Fruit fly (Drosophila melanogaster) whole organism, embryonic: ENCODE measurements around the gene Cpr30F.

Experiments
- CG11247 ChIP-seq: fragments of 200-800 bp; sonication (Bioruptor generic); IDR thresholded peaks from 2 replicates; pipeline ENCODE4 v1.3.6; 2022; ENCODE audit warnings: missing biosample characterization, missing genetic modification characterization
- CG11723 ChIP-seq: fragments of 200-800 bp; sonication (Bioruptor generic); optimal IDR thresholded peaks from 2 replicates; lab custom pipeline; 2017; ENCODE audit warnings: missing biosample characterization, mild to moderate bottlenecking, missing genetic modification characterization
- CG12219 ChIP-seq: fragments of 200-800 bp; sonication (Bioruptor generic); optimal IDR thresholded peaks from 3 replicates; lab custom pipeline; 2018; ENCODE audit warnings: missing biosample characterization, mild to moderate bottlenecking, missing genetic modification characterization
- CG12744 ChIP-seq: fragments of 200-800 bp; sonication (Bioruptor generic); optimal IDR thresholded peaks from 2 replicates; lab custom pipeline; 2016; ENCODE audit warnings: missing biosample characterization, missing genetic modification characterization
- CG13775 ChIP-seq: fragments of 200-800 bp; sonication (Bioruptor generic); optimal IDR thresholded peaks from 3 replicates; lab custom pipeline; 2017; ENCODE audit warnings: missing biosample characterization, mild to moderate bottlenecking, missing genetic modification characterization
- CG14050 ChIP-seq: fragments of 200-800 bp; sonication (Bioruptor generic); IDR thresholded peaks from 3 replicates; pipeline ENCODE4 v1.3.6; 2022; ENCODE audit warnings: missing biosample characterization, missing genetic modification characterization
- CG14667 ChIP-seq: fragments of 200-800 bp; sonication (Bioruptor generic); IDR thresholded peaks from 2 replicates; pipeline ENCODE4 v1.3.6; 2022; ENCODE audit warnings: missing biosample characterization, missing genetic modification characterization
- CG1529 ChIP-seq: fragments of 200-800 bp; sonication (Bioruptor generic); optimal IDR thresholded peaks from 3 replicates; lab custom pipeline; 2018; ENCODE audit warnings: missing biosample characterization, missing genetic modification characterization
- CG16813 ChIP-seq: fragments of 200-800 bp; sonication (Bioruptor generic); IDR thresholded peaks from 3 replicates; pipeline ENCODE4 v1.3.6; 2022; ENCODE audit warnings: missing biosample characterization, missing genetic modification characterization; ENCODE audit not compliant: partially characterized antibody
- CG17612 ChIP-seq: fragments of 200-800 bp; sonication (Bioruptor generic); IDR thresholded peaks from 2 replicates; pipeline ENCODE4 v1.3.6; 2022; ENCODE audit warnings: missing biosample characterization, missing genetic modification characterization
- CG18262 ChIP-seq: fragments of 200-800 bp; optimal IDR thresholded peaks from 3 replicates; lab custom pipeline; 2019; ENCODE audit warnings: missing biosample characterization, mild to moderate bottlenecking, missing genetic modification characterization, moderate library complexity
- CG30431 ChIP-seq: fragments of 200-800 bp; sonication (Bioruptor generic); optimal IDR thresholded peaks from 2 replicates; lab custom pipeline; 2017; ENCODE audit warnings: missing biosample characterization, missing genetic modification characterization
- CG32767 ChIP-seq: fragments of 200-800 bp; sonication (Bioruptor generic); IDR thresholded peaks from 2 replicates; pipeline ENCODE4 v1.3.6; 2022; ENCODE audit warnings: missing biosample characterization, missing genetic modification characterization
- CG43689 ChIP-seq: fragments of 200-800 bp; sonication (Bioruptor generic); IDR thresholded peaks from 2 replicates; pipeline ENCODE4 v1.3.6; 2022; ENCODE audit warnings: missing biosample characterization, missing genetic modification characterization
- CG7745 ChIP-seq: fragments of 200-800 bp; sonication (Bioruptor generic); optimal IDR thresholded peaks from 2 replicates; lab custom pipeline; 2018; ENCODE audit warnings: missing biosample characterization, mild to moderate bottlenecking, missing genetic modification characterization, moderate library complexity
- CG7987 ChIP-seq: fragments of 200-800 bp; sonication (Bioruptor generic); optimal IDR thresholded peaks from 2 replicates; lab custom pipeline; 2018; ENCODE audit warnings: missing biosample characterization, mild to moderate bottlenecking, missing genetic modification characterization, moderate library complexity
- CG9437 ChIP-seq: fragments of 200-800 bp; sonication (Bioruptor generic); optimal IDR thresholded peaks from 2 replicates; lab custom pipeline; 2018; ENCODE audit warnings: missing biosample characterization, mild to moderate bottlenecking, missing genetic modification characterization
- CG9932 ChIP-seq: fragments of 200-800 bp; sonication (Bioruptor generic); IDR thresholded peaks from 2 replicates; pipeline ENCODE4 v1.3.6; 2022; ENCODE audit warnings: missing biosample characterization, missing genetic modification characterization
- CoRest ChIP-seq: fragments of 200-800 bp; sonication (Bioruptor generic); optimal IDR thresholded peaks from 3 replicates; lab custom pipeline; 2018; ENCODE audit warnings: missing biosample characterization, mild to moderate bottlenecking, missing genetic modification characterization, moderate library complexity
- Dek ChIP-seq: fragments of 200-800 bp; sonication (Bioruptor generic); optimal IDR thresholded peaks from 3 replicates; lab custom pipeline; 2019; ENCODE audit warnings: missing biosample characterization, mild to moderate bottlenecking, missing genetic modification characterization, moderate library complexity
- Dref ChIP-seq: fragments of 200-800 bp; sonication (Bioruptor generic); IDR thresholded peaks from 2 replicates; pipeline ENCODE4 v1.3.6; 2022; ENCODE audit warnings: missing biosample characterization, missing genetic modification characterization
- H15 ChIP-seq: fragments of 200-800 bp; sonication (Bioruptor generic); IDR thresholded peaks from 3 replicates; pipeline ENCODE4 v1.3.6; 2022; ENCODE audit warnings: missing biosample characterization, missing genetic modification characterization
- Meics ChIP-seq: fragments of 200-800 bp; sonication (Bioruptor generic); optimal IDR thresholded peaks from 2 replicates; lab custom pipeline; 2017; ENCODE audit warnings: missing biosample characterization, mild to moderate bottlenecking, missing genetic modification characterization
- Neu2 ChIP-seq: fragments of 200-800 bp; sonication (Bioruptor generic); optimal IDR thresholded peaks from 3 replicates; lab custom pipeline; 2016; ENCODE audit warnings: missing biosample characterization, missing genetic modification characterization, borderline replicate concordance
- Oaz ChIP-seq: fragments of 200-800 bp; sonication (Bioruptor generic); IDR thresholded peaks from 2 replicates; pipeline ENCODE4 v1.3.6; 2022; ENCODE audit warnings: missing biosample characterization, missing genetic modification characterization
- Poxn ChIP-seq: fragments of 200-800 bp; sonication (Bioruptor generic); IDR thresholded peaks from 2 replicates; pipeline ENCODE4 v1.3.6; 2022; ENCODE audit warnings: missing biosample characterization, missing genetic modification characterization
- Sox100B ChIP-seq: fragments of 200-800 bp; sonication (Bioruptor generic); optimal IDR thresholded peaks from 3 replicates; lab custom pipeline; 2018; ENCODE audit warnings: missing biosample characterization, mild to moderate bottlenecking, missing genetic modification characterization
- ab ChIP-seq: fragments of 200-800 bp; sonication (Bioruptor generic); optimal IDR thresholded peaks from 2 replicates; lab custom pipeline; 2016; ENCODE audit warnings: missing biosample characterization, missing genetic modification characterization
- ap ChIP-seq: fragments of 200-800 bp; sonication (Bioruptor generic); IDR thresholded peaks from 2 replicates; pipeline ENCODE4 v1.3.6; 2022; ENCODE audit warnings: missing biosample characterization, missing genetic modification characterization
- chif ChIP-seq, 2 experiments: fragments of 200-800 bp; sonication (Bioruptor generic); optimal IDR thresholded peaks; 3 replicates each; lab custom pipeline; 2016; ENCODE audit warnings: missing biosample characterization in 2 of 2, missing genetic modification characterization in 2 of 2
- ci ChIP-seq: fragments of 200-800 bp; sonication (Bioruptor generic); IDR thresholded peaks from 3 replicates; pipeline ENCODE4 v1.3.6; 2022; ENCODE audit warnings: missing biosample characterization, missing genetic modification characterization
- crc ChIP-seq: fragments of 200-800 bp; sonication (Bioruptor generic); optimal IDR thresholded peaks from 2 replicates; lab custom pipeline; 2016; ENCODE audit warnings: missing biosample characterization, missing genetic modification characterization
- danr ChIP-seq: fragments of 200-800 bp; sonication (Bioruptor generic); IDR thresholded peaks from 2 replicates; pipeline ENCODE4 v1.3.6; 2022; ENCODE audit warnings: missing biosample characterization, missing genetic modification characterization
- en ChIP-seq: fragments of 200-800 bp; sonication (Bioruptor generic); optimal IDR thresholded peaks from 2 replicates; lab custom pipeline; 2016; ENCODE audit warnings: missing biosample characterization, missing genetic modification characterization
- gem ChIP-seq: fragments of 200-800 bp; sonication (Bioruptor generic); optimal IDR thresholded peaks from 2 replicates; lab custom pipeline; 2019; ENCODE audit warnings: missing biosample characterization, mild to moderate bottlenecking, missing genetic modification characterization, moderate library complexity
- gro ChIP-seq: fragments of 200-800 bp; sonication (Bioruptor generic); optimal IDR thresholded peaks from 2 replicates; lab custom pipeline; 2016; ENCODE audit warnings: missing biosample characterization, missing genetic modification characterization
- gsb ChIP-seq: fragments of 200-800 bp; sonication (Bioruptor generic); IDR thresholded peaks from 2 replicates; pipeline ENCODE4 v1.3.6; 2022; ENCODE audit warnings: missing biosample characterization, missing genetic modification characterization
- ham ChIP-seq: fragments of 200-800 bp; sonication (Bioruptor generic); IDR thresholded peaks from 2 replicates; pipeline ENCODE4 v1.3.6; 2022; ENCODE audit warnings: missing biosample characterization, missing genetic modification characterization
- hth ChIP-seq: fragments of >200 bp; optimal IDR thresholded peaks from 2 replicates; lab custom pipeline; 2017; ENCODE audit warnings: inconsistent platforms
- jigr1 ChIP-seq: fragments of 200-800 bp; sonication (Bioruptor generic); IDR thresholded peaks from 3 replicates; pipeline ENCODE4 v1.3.6; 2022; ENCODE audit warnings: missing biosample characterization, missing genetic modification characterization
- jing ChIP-seq: fragments of 200-800 bp; sonication (Bioruptor generic); optimal IDR thresholded peaks from 2 replicates; lab custom pipeline; 2018; ENCODE audit warnings: missing biosample characterization, mild to moderate bottlenecking, missing genetic modification characterization
- kni ChIP-seq: fragments of 200-800 bp; sonication (Bioruptor generic); optimal IDR thresholded peaks from 3 replicates; lab custom pipeline; 2017; ENCODE audit warnings: mild to moderate bottlenecking, missing biosample characterization, missing genetic modification reagents, missing genetic modification characterization
- luna ChIP-seq: fragments of 200-800 bp; sonication (Bioruptor generic); optimal IDR thresholded peaks from 2 replicates; lab custom pipeline; 2016; ENCODE audit warnings: missing biosample characterization, missing genetic modification characterization
- nau ChIP-seq: fragments of 200-800 bp; sonication (Bioruptor generic); optimal IDR thresholded peaks from 3 replicates; lab custom pipeline; 2017; ENCODE audit warnings: missing biosample characterization, mild to moderate bottlenecking, missing genetic modification characterization, missing genetic modification reagents
- onecut ChIP-seq: fragments of 200-800 bp; sonication (Bioruptor generic); IDR thresholded peaks from 2 replicates; pipeline ENCODE4 v1.3.6; 2022; ENCODE audit warnings: missing biosample characterization, missing genetic modification characterization
- sd ChIP-seq: fragments of 200-800 bp; sonication (Bioruptor generic); optimal IDR thresholded peaks from 3 replicates; lab custom pipeline; 2018; ENCODE audit warnings: missing biosample characterization, mild to moderate bottlenecking, missing genetic modification characterization, moderate library complexity
- slp2 ChIP-seq: fragments of 200-800 bp; sonication (Bioruptor generic); optimal IDR thresholded peaks from 2 replicates; lab custom pipeline; 2016; ENCODE audit warnings: missing biosample characterization, missing genetic modification characterization
- sob ChIP-seq: fragments of 200-800 bp; sonication (Bioruptor generic); IDR thresholded peaks from 2 replicates; pipeline ENCODE4 v1.3.6; 2022; ENCODE audit warnings: missing biosample characterization, missing genetic modification characterization
- stwl ChIP-seq: fragments of 200-800 bp; sonication (Bioruptor generic); optimal IDR thresholded peaks from 3 replicates; lab custom pipeline; 2018; ENCODE audit warnings: missing biosample characterization, mild to moderate bottlenecking, missing genetic modification characterization, moderate library complexity
- vnd ChIP-seq: fragments of 200-800 bp; sonication (Bioruptor generic); IDR thresholded peaks from 3 replicates; pipeline ENCODE4 v1.3.6; 2022; ENCODE audit warnings: missing biosample characterization, missing genetic modification characterization; ENCODE audit not compliant: partially characterized antibody

Gene Cpr30F

dm6 chr2L:9966983-9967737, 34.2 kb upstream of the Cpr30F start, which contains the start of the genes Dref and RpL13 (continued):
- TF ChIP-seq kni (peak; percentile 97), CG11247 (GFP tag; lab: Robert Waterston, UW) (peak; percentile 75), CG16813 (GFP tag; lab: Robert Waterston, UW) (peak; percentile 79), CG7987 (GFP tag; lab: Kevin White, UChicago) (peak; percentile 99), jing (GFP tag; lab: Kevin White, UChicago) (no peak), sd (tag; lab: Kevin White, UChicago) (peak; percentile 66), CG7745 (tag; lab: Kevin White, UChicago) (peak; percentile 81), ab (GFP tag; lab: Kevin White, UChicago) (peak; percentile 17), jigr1 (GFP tag; lab: Robert Waterston, UW) (no peak), chif (GFP tag; optimal IDR thresholded peaks at IDR 0.05; lab: Kevin White, UChicago) (peak; percentile 67 to 85), sob (peak; percentile 83), CG43689 (GFP tag; lab: Robert Waterston, UW) (peak; percentile 63), CG14050 (GFP tag; lab: Robert Waterston, UW) (peak; percentile 69), en (GFP tag; lab: Kevin White, UChicago) (peak; percentile 86), Neu2 (GFP tag; lab: Kevin White, UChicago) (peak; percentile 52), CG12744 (GFP tag; lab: Kevin White, UChicago) (peak; percentile 80), gem (tag; lab: Kevin White, UChicago) (peak; percentile 73), Dref (GFP tag; lab: Robert Waterston, UW) (peak; percentile 81), slp2 (GFP tag; lab: Kevin White, UChicago) (peak; percentile 90), ap (GFP tag; lab: Robert Waterston, UW) (peak; percentile 46), gsb (no peak), vnd (GFP tag; lab: Robert Waterston, UW) (peak; percentile 81), CG12219 (peak; percentile 87), Dek (no peak), ci (peak; percentile 98), CG9437 (GFP tag; lab: Kevin White, UChicago) (peak; percentile 83), CG14667 (peak; percentile 16; the same call in 1 of the 2 replicates), hth (lab: Kevin White, UChicago) (no peak), Poxn (GFP tag; lab: Robert Waterston, UW) (peak; percentile 57; the same call in 1 of the 2 replicates), CG32767 (GFP tag; lab: Robert Waterston, UW) (peak; percentile 76), stwl (tag; lab: Kevin White, UChicago) (peak; percentile 76), CG18262 (tag; lab: Kevin White, UChicago) (peak; percentile 80), H15 (peak; percentile 64; the same call in 2 of the 3 replicates), Sox100B (peak; percentile 93), ham (GFP tag; lab: Robert Waterston, UW) (0 out of 2 replicates have a peak, but pooled peaks have one; percentile 5), CG17612 (peak; percentile 73; the same call in 1 of the 2 replicates), CoRest (tag; lab: Kevin White, UChicago) (peak; percentile 76), crc (GFP tag; lab: Kevin White, UChicago) (peak; percentile 80), luna (GFP tag; lab: Kevin White, UChicago) (peak; percentile 79), gro (peak; percentile 91), Oaz (GFP tag; lab: Robert Waterston, UW) (peak; percentile 71), CG9932 (peak; percentile 73), onecut (GFP tag; lab: Robert Waterston, UW) (peak; percentile 93), CG11723 (peak; percentile 91), CG13775 (GFP tag; lab: Kevin White, UChicago) (peak; percentile 94), CG30431 (GFP tag; lab: Kevin White, UChicago) (peak; percentile 49), danr (GFP tag; lab: Robert Waterston, UW) (no peak), Meics (peak; percentile 94), nau (GFP tag; lab: Kevin White, UChicago) (no peak), CG1529 (peak; percentile 79)
